Worm (Caenorhabditis elegans) whole organism, L4 larva: ENCODE data around the gene Y39B6A.42.
A peak's percentile ranks its signal among the peaks of the same experiment; 100 is the strongest.

Experiments used
- T20F7.1 ChIP-seq: fragments of 200-800 bp; sonication (Bioruptor generic); optimal IDR thresholded peaks from 2 replicates; lab custom pipeline; 2018; ENCODE audit warnings: mild to moderate bottlenecking, missing genetic modification characterization, missing compliant biosample characterization
- Y75B8A.6 ChIP-seq: fragments of 200-800 bp; sonication (Bioruptor generic); IDR thresholded peaks from 2 replicates; pipeline ENCODE4 v1.3.6; 2022; ENCODE audit warnings: missing genetic modification reagents, missing genetic modification characterization, missing compliant biosample characterization
- ZK337.2 ChIP-seq: fragments of 200-800 bp; sonication (Bioruptor generic); IDR thresholded peaks from 2 replicates; pipeline ENCODE4 v1.3.6; 2022; ENCODE audit warnings: missing genetic modification reagents, missing genetic modification characterization, missing compliant biosample characterization
- ZK546.5 ChIP-seq, 2 experiments: sonication (generic microtip); optimal IDR thresholded peaks; 2 replicates each; lab custom pipeline; 2017; ENCODE audit warnings: missing biosample characterization in 2 of 2, missing genetic modification characterization in 2 of 2
- aha-1 ChIP-seq: fragments of 150-350 bp; peaks from one replicate; lab custom pipeline; 2014; ENCODE audit warnings: missing biosample characterization, missing genetic modification characterization
- attf-4 ChIP-seq: sonication (generic microtip); optimal IDR thresholded peaks from 3 replicates; lab custom pipeline; 2017; ENCODE audit warnings: missing biosample characterization, missing genetic modification characterization
- ceh-28 ChIP-seq: fragments of 150-350 bp; optimal IDR thresholded peaks from 2 replicates; lab custom pipeline; 2014; ENCODE audit warnings: missing biosample characterization, missing genetic modification reagents, missing genetic modification characterization
- ceh-62 ChIP-seq: sonication (generic microtip); optimal IDR thresholded peaks from 2 replicates; lab custom pipeline; 2017; ENCODE audit warnings: missing biosample characterization, missing genetic modification characterization
- ceh-82 ChIP-seq: sonication (generic microtip); optimal IDR thresholded peaks from 2 replicates; lab custom pipeline; 2017; ENCODE audit warnings: missing biosample characterization, missing genetic modification characterization
- daf-16 ChIP-seq, 3 experiments: sonication (generic microtip); optimal IDR thresholded peaks; 2 replicates each; lab custom pipeline; 2016 to 2017; ENCODE audit warnings: missing genetic modification characterization in 3 of 3, missing genetic modification reagents in 3 of 3, mild to moderate bottlenecking in 2 of 3, missing compliant biosample characterization in 2 of 3, missing biosample characterization in 1 of 3, moderate library complexity in 1 of 3
- dmd-6 ChIP-seq: fragments of 200-800 bp; sonication (Bioruptor generic); IDR thresholded peaks from 2 replicates; pipeline ENCODE4 v1.3.6; 2022; ENCODE audit warnings: missing genetic modification reagents, missing genetic modification characterization, missing compliant biosample characterization
- dmd-8 ChIP-seq: fragments of 200-800 bp; sonication (Bioruptor generic); IDR thresholded peaks from 2 replicates; pipeline ENCODE4 v1.3.6; 2022; ENCODE audit warnings: missing genetic modification characterization, missing compliant biosample characterization
- dpl-1 ChIP-seq: fragments of 150-350 bp; optimal IDR thresholded peaks from 2 replicates; lab custom pipeline; 2014; ENCODE audit warnings: missing biosample characterization, missing genetic modification reagents, missing genetic modification characterization
- duxl-1 ChIP-seq: sonication (generic microtip); optimal IDR thresholded peaks from 2 replicates; lab custom pipeline; 2016; ENCODE audit warnings: mild to moderate bottlenecking, missing genetic modification characterization, moderate library complexity, missing compliant biosample characterization; ENCODE audit not compliant: poor library complexity
- dve-1 ChIP-seq: sonication (generic microtip); optimal IDR thresholded peaks from 2 replicates; lab custom pipeline; 2017; ENCODE audit warnings: antibody characterized with exemption, mild to moderate bottlenecking, missing genetic modification characterization, missing compliant biosample characterization; ENCODE audit not compliant: insufficient read depth
- egl-43 ChIP-seq: fragments of 200-800 bp; sonication (Bioruptor generic); IDR thresholded peaks from 2 replicates; pipeline ENCODE4 v1.3.6; 2022; ENCODE audit warnings: missing genetic modification reagents, missing genetic modification characterization, missing compliant biosample characterization
- fkh-10 ChIP-seq: fragments of 150-350 bp; optimal IDR thresholded peaks from 2 replicates; lab custom pipeline; 2014; ENCODE audit warnings: missing biosample characterization, missing genetic modification reagents, missing genetic modification characterization
- gei-8 ChIP-seq: fragments of 200-800 bp; sonication (Bioruptor generic); optimal IDR thresholded peaks from 2 replicates; lab custom pipeline; 2018; ENCODE audit warnings: mild to moderate bottlenecking, missing genetic modification characterization, missing compliant biosample characterization
- hlh-11 ChIP-seq: fragments of 200-800 bp; sonication (Bioruptor generic); optimal IDR thresholded peaks from 2 replicates; lab custom pipeline; 2018; ENCODE audit warnings: mild to moderate bottlenecking, missing genetic modification characterization, missing compliant biosample characterization
- hlh-30 ChIP-seq: sonication (generic microtip); optimal IDR thresholded peaks from 2 replicates; lab custom pipeline; 2017; ENCODE audit warnings: antibody characterized with exemption, mild to moderate bottlenecking, missing genetic modification characterization, missing compliant biosample characterization; ENCODE audit not compliant: insufficient read depth
- lin-13 ChIP-seq: fragments of 150-350 bp; optimal IDR thresholded peaks from 2 replicates; lab custom pipeline; 2014; ENCODE audit warnings: missing biosample characterization, missing genetic modification reagents, missing genetic modification characterization
- lin-38 ChIP-seq: fragments of 200-800 bp; sonication (Bioruptor generic); IDR thresholded peaks from 2 replicates; pipeline ENCODE4 v1.3.6; 2022; ENCODE audit warnings: missing genetic modification reagents, missing genetic modification characterization, missing compliant biosample characterization
- lin-39 ChIP-seq: fragments of 150-350 bp; optimal IDR thresholded peaks from 2 replicates; lab custom pipeline; 2014; ENCODE audit warnings: missing biosample characterization, missing genetic modification reagents, missing genetic modification characterization
- madf-5 ChIP-seq, 2 experiments: fragments of 200-800 bp; sonication (Bioruptor generic); IDR thresholded peaks; 2 replicates each; pipeline ENCODE4 v1.3.6; 2022; ENCODE audit warnings: missing compliant biosample characterization in 2 of 2, missing genetic modification characterization in 2 of 2
- mep-1 ChIP-seq: fragments of 150-350 bp; sonication (generic microtip); optimal IDR thresholded peaks from 3 replicates; lab custom pipeline; 2014; ENCODE audit warnings: missing biosample characterization, missing genetic modification characterization
- mes-2 ChIP-seq: sonication (generic microtip); optimal IDR thresholded peaks from 2 replicates; lab custom pipeline; 2016; ENCODE audit warnings: missing genotype, mild to moderate bottlenecking, missing genetic modification characterization, missing compliant biosample characterization; ENCODE audit not compliant: poor library complexity, severe bottlenecking
- nhr-11 ChIP-seq: fragments of 150-350 bp; optimal IDR thresholded peaks from 2 replicates; lab custom pipeline; 2014; ENCODE audit warnings: missing biosample characterization, missing genetic modification characterization
- nhr-111 ChIP-seq: fragments of 200-800 bp; sonication (Bioruptor generic); optimal IDR thresholded peaks from 2 replicates; lab custom pipeline; 2018; ENCODE audit warnings: mild to moderate bottlenecking, missing genetic modification characterization, missing compliant biosample characterization
- nhr-25 ChIP-seq: sonication (generic microtip); optimal IDR thresholded peaks from 2 replicates; lab custom pipeline; 2017; ENCODE audit warnings: missing genetic modification characterization, mild to moderate bottlenecking, missing compliant biosample characterization, antibody characterized with exemption, moderate library complexity, borderline replicate concordance; ENCODE audit not compliant: insufficient read depth
- nhr-28 ChIP-seq: fragments of 150-350 bp; optimal IDR thresholded peaks from 2 replicates; lab custom pipeline; 2014; ENCODE audit warnings: missing biosample characterization, missing genetic modification characterization
- nhr-41 ChIP-seq: fragments of 200-800 bp; sonication (Bioruptor generic); IDR thresholded peaks from 2 replicates; pipeline ENCODE4 v1.3.6; 2022; ENCODE audit warnings: missing genetic modification reagents, missing genetic modification characterization, missing compliant biosample characterization
- nhr-42 ChIP-seq: fragments of 200-800 bp; sonication (Bioruptor generic); IDR thresholded peaks from 2 replicates; pipeline ENCODE4 v1.3.6; 2022; ENCODE audit warnings: missing genetic modification characterization, missing compliant biosample characterization
- nhr-77 ChIP-seq: fragments of 150-350 bp; optimal IDR thresholded peaks from 2 replicates; lab custom pipeline; 2014; ENCODE audit warnings: missing biosample characterization, missing genetic modification characterization
- sdz-12 ChIP-seq: fragments of 200-800 bp; sonication (Bioruptor generic); optimal IDR thresholded peaks from 2 replicates; lab custom pipeline; 2018; ENCODE audit warnings: mild to moderate bottlenecking, missing genetic modification characterization, missing compliant biosample characterization
- set-16 ChIP-seq: fragments of 200-800 bp; sonication (Bioruptor generic); IDR thresholded peaks from 2 replicates; pipeline ENCODE4 v1.3.6; 2022; ENCODE audit warnings: missing genetic modification reagents, missing genetic modification characterization, missing compliant biosample characterization
- skn-1 ChIP-seq: fragments of 150-350 bp; optimal IDR thresholded peaks from 2 replicates; lab custom pipeline; 2014; ENCODE audit warnings: missing biosample characterization, missing genetic modification characterization
- spr-1 ChIP-seq: sonication (generic microtip); optimal IDR thresholded peaks from 2 replicates; lab custom pipeline; 2016; ENCODE audit warnings: mild to moderate bottlenecking, missing genetic modification characterization, missing compliant biosample characterization
- unc-39 ChIP-seq: sonication (generic microtip); optimal IDR thresholded peaks from 2 replicates; lab custom pipeline; 2017; ENCODE audit warnings: missing biosample characterization, missing genetic modification characterization
- unc-62 ChIP-seq, 3 experiments: fragments of 150-350 bp in 1 of 3; sonication (generic microtip); optimal IDR thresholded peaks in 2 of 3; peaks in 1 of 3; 1 replicate in 1 of 3; 2 replicates in 2 of 3; lab custom pipeline; 2014 to 2017; ENCODE audit warnings: missing biosample characterization in 3 of 3, missing genetic modification characterization in 3 of 3, missing genetic modification reagents in 3 of 3, missing genotype in 1 of 3
- vab-7 ChIP-seq: fragments of 200-800 bp; sonication (Bioruptor generic); IDR thresholded peaks from 2 replicates; pipeline ENCODE4 v1.3.6; 2022; ENCODE audit warnings: missing genetic modification reagents, missing genetic modification characterization, missing compliant biosample characterization
- zag-1 ChIP-seq: fragments of 150-350 bp; optimal IDR thresholded peaks from 2 replicates; lab custom pipeline; 2014; ENCODE audit warnings: missing biosample characterization, missing genetic modification characterization
- zfp-2 ChIP-seq: sonication (generic microtip); optimal IDR thresholded peaks from 2 replicates; lab custom pipeline; 2016; ENCODE audit warnings: mild to moderate bottlenecking, missing genetic modification characterization, missing compliant biosample characterization
- zfp-3 ChIP-seq: fragments of 200-800 bp; sonication (Bioruptor generic); conservative IDR thresholded peaks from 2 replicates; pipeline ENCODE4 v1.3.6; 2022; ENCODE audit warnings: missing genetic modification reagents, missing genetic modification characterization, missing compliant biosample characterization
- ztf-7 ChIP-seq: fragments of 150-350 bp; optimal IDR thresholded peaks from 2 replicates; lab custom pipeline; 2014; ENCODE audit warnings: missing biosample characterization, missing genetic modification characterization

Y39B6A.42 gene

DNA sequence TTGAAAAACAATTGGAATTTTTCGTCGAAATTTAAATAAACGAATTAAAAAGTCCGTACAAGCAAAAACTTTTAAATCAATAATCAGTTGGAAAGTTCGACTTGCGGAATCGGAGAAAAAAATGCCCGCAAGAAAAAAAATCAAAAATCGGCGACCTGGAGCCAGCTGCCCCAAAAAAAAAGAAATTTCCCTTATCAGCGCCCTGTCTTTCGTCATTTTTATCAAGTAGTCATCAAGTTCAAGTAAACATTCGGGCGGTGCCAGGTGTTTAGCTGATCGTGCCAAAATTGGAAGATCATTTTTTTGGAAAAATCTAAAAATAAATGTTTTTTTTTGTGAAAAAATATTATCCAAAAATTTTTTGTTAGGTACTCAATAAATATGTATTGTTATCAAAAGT lies 8.9 kb upstream of the Y39B6A.42 start (continued):
- TF ChIP-seq mes-2 (tag; lab: Kevin White, UChicago) (no peak), sdz-12 (GFP tag; lab: Kevin White, UChicago) (no peak), nhr-77 (no peak), nhr-25 (tag; lab: Kevin White, UChicago) (no peak), hlh-11 (tag; lab: Kevin White, UChicago) (peak; percentile 28), nhr-42 (GFP tag; lab: Robert Waterston, UW) (no peak), ZK337.2 (GFP tag; lab: Robert Waterston, UW) (no peak), egl-43 (GFP tag; lab: Robert Waterston, UW) (no peak), attf-4 (tag; lab: Kevin White, UChicago) (no peak), unc-62 (GFP tag; optimal IDR thresholded peaks at IDR 0.05 in 1 of 2; lab: Kevin White, UChicago) (no peak), unc-62 (tag; optimal IDR thresholded peaks at IDR 0.05; lab: Kevin White, UChicago) (no peak), unc-39 (tag; lab: Kevin White, UChicago) (no peak), lin-39 (tag; lab: Kevin White, UChicago) (no peak)
- TF ChIP-seq, all 104 proteins: peak for 6

DNA sequence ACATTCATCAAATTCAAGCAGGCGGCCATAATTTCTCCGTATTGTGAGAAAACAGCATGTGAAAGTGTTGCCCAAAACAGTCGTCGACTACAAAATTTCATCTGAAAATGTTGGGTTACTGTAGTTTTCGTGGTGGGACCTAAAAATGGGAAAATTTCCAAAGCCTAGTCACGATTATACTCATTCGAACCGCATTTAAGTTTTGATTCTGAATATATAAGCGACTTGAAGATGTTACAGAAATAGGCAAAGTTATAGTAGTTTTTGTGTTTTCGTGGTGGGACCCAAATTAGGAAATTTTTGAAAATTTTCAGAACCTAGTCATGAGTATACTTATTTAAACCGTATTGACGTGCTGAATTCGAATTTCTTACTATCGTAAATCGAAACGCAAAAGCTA lies 8.4 kb upstream of the Y39B6A.42 start, which contains the start of gene Y39B6A.41:
Gene Y39B6A.41, minus strand, starts transcription at position 101 of the 400 bp plus-strand sequence.
- TF ChIP-seq ZK546.5 (tag; optimal IDR thresholded peaks at IDR 0.05; lab: Kevin White, UChicago), result no peak
- TF ChIP-seq dmd-6 (GFP tag; lab: Robert Waterston, UW), result no peak
- TF ChIP-seq ZK337.2 (GFP tag; lab: Robert Waterston, UW), result no peak
- TF ChIP-seq dpl-1, result no peak
- no peak for TF ChIP-seq nhr-42 (GFP tag; lab: Robert Waterston, UW)
- TF ChIP-seq lin-13 (GFP tag; lab: Kevin White, UChicago), result no peak
- no peak for TF ChIP-seq ztf-7 (tag; lab: Kevin White, UChicago)
- TF ChIP-seq gei-8 (GFP tag; lab: Kevin White, UChicago), result no peak
- no peak for TF ChIP-seq ceh-28 (tag; lab: Kevin White, UChicago)
- TF ChIP-seq nhr-41, result no peak
- TF ChIP-seq T20F7.1 (GFP tag; lab: Kevin White, UChicago), result no peak
- TF ChIP-seq dve-1, result no peak
- TF ChIP-seq dmd-8 (GFP tag; lab: Robert Waterston, UW), result no peak
- TF ChIP-seq zfp-3 (GFP tag; lab: Robert Waterston, UW), result no peak

DNA sequence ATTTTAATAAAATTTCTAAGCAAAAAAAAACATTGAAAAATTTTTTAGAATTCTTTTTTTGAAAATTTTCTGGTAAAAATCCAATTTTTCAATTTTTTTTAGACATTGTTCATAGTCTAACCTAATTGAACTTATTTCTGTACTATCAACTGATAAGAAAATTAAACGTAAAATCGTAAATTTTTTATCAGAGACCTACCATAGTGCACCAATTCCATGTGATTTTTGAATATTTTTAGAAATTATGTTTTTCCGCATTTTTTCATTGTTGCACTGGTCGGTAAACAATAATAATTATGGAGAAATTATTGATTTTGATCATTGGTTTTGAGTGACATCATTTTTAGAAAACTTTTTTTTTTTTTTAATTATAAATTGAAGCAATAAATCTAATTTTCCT lies 7.1 kb upstream of the Y39B6A.42 start:
- TF ChIP-seq ceh-82 (tag; lab: Kevin White, UChicago), result no peak
- TF ChIP-seq duxl-1 (tag; lab: Kevin White, UChicago), result no peak
- TF ChIP-seq daf-16 (GFP tag; optimal IDR thresholded peaks at IDR 0.05; lab: Kevin White, UChicago), result no peak
- TF ChIP-seq daf-16 (tag; optimal IDR thresholded peaks at IDR 0.05; lab: Kevin White, UChicago), result peak; percentile 61
- TF ChIP-seq Y75B8A.6 (GFP tag; lab: Robert Waterston, UW), result no peak
- TF ChIP-seq skn-1 (tag; lab: Kevin White, UChicago), result no peak

DNA sequence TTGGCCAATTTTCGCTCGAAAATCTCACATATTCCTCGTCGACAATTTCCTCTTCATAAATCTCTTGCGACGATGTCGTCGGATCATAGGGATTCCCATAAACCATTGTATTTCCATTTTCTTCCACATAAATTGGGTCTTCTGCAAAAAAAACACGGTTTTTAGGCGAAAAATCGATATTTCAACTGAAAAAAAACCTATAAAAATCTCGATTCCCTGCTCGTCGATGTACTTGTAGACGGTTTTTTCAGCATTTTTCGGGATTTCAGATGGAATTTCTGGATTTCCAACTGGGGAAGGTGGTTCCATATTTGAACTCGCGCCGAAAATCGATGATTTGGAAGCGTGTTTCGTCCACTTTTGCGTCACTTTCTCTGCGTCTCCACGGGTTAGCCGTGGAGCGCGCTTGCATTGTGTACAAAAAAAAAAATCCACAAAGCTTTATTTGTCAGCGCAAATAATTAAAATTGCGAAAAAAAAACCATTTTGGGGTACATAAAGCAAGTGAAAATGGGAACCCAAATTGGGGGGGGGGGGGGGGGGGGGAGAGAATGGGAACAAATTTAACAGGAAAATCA lies 1.9 kb downstream of the Y39B6A.42 start, which contains the start of gene Y39B6A.43:
Gene Y39B6A.43, minus strand, starts transcription at position 351 of the 578 bp plus-strand sequence.
- peak; percentile 24 for TF ChIP-seq gei-8 (GFP tag; lab: Kevin White, UChicago)
- TF ChIP-seq vab-7 (GFP tag; lab: Robert Waterston, UW), result peak; percentile 83
- TF ChIP-seq mep-1 (tag; lab: Kevin White, UChicago), result peak; percentile 98
- peak; percentile 88 for TF ChIP-seq nhr-11 (tag; lab: Kevin White, UChicago)
- TF ChIP-seq nhr-28, result peak; percentile 91
- TF ChIP-seq aha-1 (tag; lab: Kevin White, UChicago), result peak; percentile 93
- peak; percentile 91 for TF ChIP-seq T20F7.1 (GFP tag; lab: Kevin White, UChicago)
- TF ChIP-seq fkh-10, result peak; percentile 78
- TF ChIP-seq set-16 (GFP tag; lab: Robert Waterston, UW), result peak; percentile 64
- TF ChIP-seq madf-5 (GFP tag; IDR thresholded peaks at IDR 0.05; lab: Robert Waterston, UW), result peak; percentile 85 to 92
- peak; percentile 99 for TF ChIP-seq lin-13 (GFP tag; lab: Kevin White, UChicago)
- peak; percentile 99 for TF ChIP-seq dpl-1
- peak; percentile 100 for TF ChIP-seq lin-38
- TF ChIP-seq zfp-2, result peak; percentile 81
- no peak for TF ChIP-seq ceh-62 (tag; lab: Kevin White, UChicago)
- peak; percentile 73 for TF ChIP-seq ztf-7 (tag; lab: Kevin White, UChicago)
- peak; percentile 60 for TF ChIP-seq zag-1 (tag; lab: Kevin White, UChicago)
- peak; percentile 86 for TF ChIP-seq spr-1 (tag; lab: Kevin White, UChicago)
- peak; percentile 90 for TF ChIP-seq hlh-30 (tag; lab: Kevin White, UChicago)
- TF ChIP-seq nhr-111 (GFP tag; lab: Kevin White, UChicago), result peak; percentile 34
- TF ChIP-seq nhr-42 (GFP tag; lab: Robert Waterston, UW), result peak; percentile 96
